Worm (Caenorhabditis elegans) whole organism, mixed stage, embryonic: ENCODE measurements around the gene T11G6.4.

Source experiments
- M03D4.4 ChIP-seq: sonication (generic microtip); optimal IDR thresholded peaks from 2 replicates; lab custom pipeline; 2017; ENCODE audit warnings: mild to moderate bottlenecking, missing genetic modification characterization, missing compliant biosample characterization
- ces-1 ChIP-seq: fragments of 150-350 bp; optimal IDR thresholded peaks from 2 replicates; lab custom pipeline; 2014; ENCODE audit warnings: missing biosample characterization, missing genetic modification reagents, missing genetic modification characterization
- elt-1 ChIP-seq: sonication (generic microtip); optimal IDR thresholded peaks from 2 replicates; lab custom pipeline; 2017; ENCODE audit warnings: missing genetic modification characterization, mild to moderate bottlenecking, missing compliant biosample characterization, antibody characterized with exemption, moderate library complexity, borderline replicate concordance; ENCODE audit not compliant: insufficient read depth
- lin-13 ChIP-seq: fragments of 150-350 bp; optimal IDR thresholded peaks from 2 replicates; lab custom pipeline; 2014; ENCODE audit warnings: missing biosample characterization, missing genetic modification characterization
- mab-5 ChIP-seq: fragments of 150-350 bp; optimal IDR thresholded peaks from 2 replicates; lab custom pipeline; 2014; ENCODE audit warnings: missing biosample characterization, missing genetic modification characterization
- nhr-2 ChIP-seq: fragments of 150-350 bp; optimal IDR thresholded peaks from 2 replicates; lab custom pipeline; 2014; ENCODE audit warnings: missing biosample characterization, missing genetic modification characterization
- nhr-237 ChIP-seq: fragments of 150-350 bp; optimal IDR thresholded peaks from 2 replicates; lab custom pipeline; 2014; ENCODE audit warnings: missing biosample characterization, missing genetic modification characterization
- nhr-76 ChIP-seq: sonication (generic microtip); optimal IDR thresholded peaks from 2 replicates; lab custom pipeline; 2017; ENCODE audit warnings: missing biosample characterization, missing genetic modification characterization
- pha-4 ChIP-seq: fragments of 150-350 bp; optimal IDR thresholded peaks from 2 replicates; lab custom pipeline; 2018; ENCODE audit warnings: missing biosample characterization, missing genetic modification reagents, missing genetic modification characterization
- snpc-4 ChIP-seq: fragments of 150-350 bp; optimal IDR thresholded peaks from 2 replicates; lab custom pipeline; 2014; ENCODE audit warnings: missing biosample characterization, missing genetic modification characterization
- unc-62 ChIP-seq: fragments of 150-350 bp; optimal IDR thresholded peaks from 2 replicates; lab custom pipeline; 2014; ENCODE audit warnings: missing biosample characterization, missing genetic modification reagents, missing genetic modification characterization

DNA sequence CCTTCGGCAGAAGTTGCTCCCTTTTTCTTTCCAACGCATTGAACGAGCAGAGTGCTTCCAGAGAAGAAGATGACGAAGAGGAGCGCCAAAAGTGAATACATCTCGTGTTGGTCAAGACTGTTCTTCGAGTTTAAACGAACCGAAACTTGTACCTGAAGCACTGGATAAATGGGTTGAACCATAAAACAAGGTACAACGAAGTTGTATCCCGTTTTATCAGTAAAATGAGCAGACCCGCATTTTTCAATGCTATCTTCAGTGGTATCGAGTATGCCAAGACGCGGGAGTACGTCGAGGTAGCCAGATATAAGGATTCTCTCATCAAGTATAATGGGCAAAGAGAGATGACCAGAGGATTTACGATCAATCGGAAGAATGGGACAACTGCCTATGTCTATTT, 35.6 kb upstream of the T11G6.4 start, which contains the start of gene F13E9.16:
- no peak for TF ChIP-seq lin-13
- TF ChIP-seq nhr-237 (tag; lab: Kevin White, UChicago) = no peak
- TF ChIP-seq unc-62 (GFP tag; lab: Kevin White, UChicago) = no peak
- no peak for TF ChIP-seq pha-4 (tag; lab: Kevin White, UChicago)
- no peak for TF ChIP-seq ces-1 (GFP tag; lab: Kevin White, UChicago)
- no peak for TF ChIP-seq elt-1
- no peak for TF ChIP-seq M03D4.4 (tag; lab: Kevin White, UChicago)
- TF ChIP-seq mab-5 (tag; lab: Kevin White, UChicago) = no peak
- no peak for TF ChIP-seq snpc-4 (tag; lab: Kevin White, UChicago)
- no peak for TF ChIP-seq nhr-2 (tag; lab: Kevin White, UChicago)
- TF ChIP-seq nhr-76 (tag; lab: Kevin White, UChicago) = no peak
